Worm (Caenorhabditis elegans): ENCODE measurements around the gene Y43F8C.3.

Gene Y43F8C.3

DNA sequence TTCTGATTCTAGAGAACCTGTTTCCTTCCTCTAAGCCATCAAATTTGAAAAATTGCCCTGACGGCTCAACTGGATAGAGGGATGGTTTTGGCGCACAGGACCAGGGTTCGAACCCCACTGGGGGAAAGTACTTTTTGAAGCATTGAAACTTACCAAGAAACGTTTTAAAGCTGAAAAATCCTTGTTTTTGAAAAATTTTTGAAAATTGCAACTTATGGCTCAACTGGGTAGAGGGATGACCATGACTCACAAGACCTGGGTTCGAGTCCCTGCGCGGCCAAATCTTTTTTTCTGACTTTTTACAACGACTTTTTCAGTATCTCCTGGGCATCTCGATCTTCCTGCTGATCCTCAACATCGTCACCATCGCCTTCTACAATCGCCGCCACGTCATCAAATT lies 48.4 kb upstream of the Y43F8C.3 start:
- peak; percentile 7 for TF ChIP-seq rpc-1 (optimal IDR thresholded peaks at IDR 0.05)
- TF ChIP-seq rpc-1 (tag; optimal IDR thresholded peaks at IDR 0.05), result peak; percentile 64
- peak; percentile 76 for TF ChIP-seq tbp1 (GFP tag; optimal IDR thresholded peaks at IDR 0.05)
- peak; percentile 40 for TF ChIP-seq B0261.1 (tag; optimal IDR thresholded peaks at IDR 0.05)
- no peak for TF ChIP-seq T26A5.8 (tag; optimal IDR thresholded peaks at IDR 0.05)

DNA sequence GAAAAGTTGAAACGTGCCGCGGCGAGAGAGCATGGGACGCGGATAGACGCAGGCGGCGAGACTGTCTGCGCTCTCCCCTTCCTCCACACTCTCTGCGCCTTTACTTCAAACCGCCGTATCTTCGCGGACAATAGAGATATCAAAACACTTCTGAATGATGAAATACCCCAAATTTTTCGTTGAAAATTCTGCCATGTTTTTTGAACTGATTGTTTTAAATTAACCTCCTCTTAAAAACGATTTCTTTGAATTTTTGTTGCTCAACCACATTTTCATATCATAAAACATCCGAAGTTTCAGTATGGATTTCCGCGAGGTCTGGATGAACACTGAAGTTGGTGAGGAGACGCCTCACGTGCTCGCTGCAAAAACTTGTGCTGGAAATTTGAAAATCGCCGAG lies 47.5 kb upstream of the Y43F8C.3 start, which contains the start of gene Y43F8C.11:
Gene Y43F8C.11 (plus strand): TSS at position 301 of the 400 bp plus-strand sequence.
- no peak for TF ChIP-seq ztf-26 (tag; optimal IDR thresholded peaks at IDR 0.05)
- TF ChIP-seq chd-7 (tag; optimal IDR thresholded peaks at IDR 0.05), result no peak
- TF ChIP-seq zfh-2 (GFP tag; conservative IDR thresholded peaks at IDR 0.05), result 0 out of 2 replicates have a peak, but pooled peaks have one; percentile 26
- TF ChIP-seq hmg-1.2 (GFP tag; IDR thresholded peaks at IDR 0.05), result peak; percentile 29

DNA sequence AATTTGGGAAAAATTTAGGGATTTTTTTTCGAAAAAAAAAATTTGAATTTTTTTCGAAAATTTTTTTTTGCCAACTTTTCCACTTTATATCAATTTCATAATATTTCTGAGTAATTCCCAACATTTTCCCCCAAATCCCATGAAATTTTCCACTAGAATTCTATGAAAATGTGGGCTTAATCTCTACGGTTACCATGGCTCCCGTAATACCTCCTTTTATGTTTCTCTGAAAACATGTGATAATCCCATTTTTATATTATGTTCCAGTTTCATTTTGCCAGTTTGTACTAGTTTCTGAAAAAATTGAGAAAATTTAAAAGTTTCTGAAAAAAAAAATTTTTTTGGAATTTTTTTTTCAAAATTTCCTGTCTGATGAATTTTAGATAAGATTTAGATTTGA lies 45.8 kb upstream of the Y43F8C.3 start:
- TF ChIP-seq dox-1 (GFP tag; IDR thresholded peaks at IDR 0.05) (no peak), aptf-3 (GFP tag; IDR thresholded peaks at IDR 0.05) (no peak)

DNA sequence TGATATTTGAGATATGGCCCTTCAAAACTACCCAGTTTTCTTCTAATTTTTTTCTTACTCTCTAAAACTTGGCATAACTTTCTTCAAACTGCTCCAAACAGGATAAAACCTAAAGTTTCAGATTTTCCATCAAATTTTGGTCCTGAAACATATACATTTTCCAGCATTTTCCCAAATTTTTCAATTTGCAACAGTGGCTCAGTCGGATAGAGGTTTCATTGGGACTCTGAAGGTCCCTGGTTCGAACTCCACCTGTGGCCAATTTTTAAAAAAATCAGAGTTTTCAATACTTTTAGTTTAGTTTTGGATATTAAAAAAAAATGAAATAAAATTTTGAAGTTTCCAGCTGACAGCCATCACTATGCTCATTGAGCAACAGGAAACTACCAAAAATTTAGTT lies 45.3 kb upstream of the Y43F8C.3 start:
- TF ChIP-seq rpc-1 (optimal IDR thresholded peaks at IDR 0.05) (peak; percentile 29), rpc-1 (tag; optimal IDR thresholded peaks at IDR 0.05) (peak; percentile 66), F10E7.11 (tag; optimal IDR thresholded peaks at IDR 0.05) (no peak), B0261.1 (tag; optimal IDR thresholded peaks at IDR 0.05) (peak; percentile 35), nfya-1 (tag; optimal IDR thresholded peaks at IDR 0.05; ENCODE audit: borderline replicate concordance, insufficient read depth) (no peak), attf-5 (GFP tag; optimal IDR thresholded peaks at IDR 0.05) (no peak), tbp1 (GFP tag; optimal IDR thresholded peaks at IDR 0.05) (peak; percentile 74)

DNA sequence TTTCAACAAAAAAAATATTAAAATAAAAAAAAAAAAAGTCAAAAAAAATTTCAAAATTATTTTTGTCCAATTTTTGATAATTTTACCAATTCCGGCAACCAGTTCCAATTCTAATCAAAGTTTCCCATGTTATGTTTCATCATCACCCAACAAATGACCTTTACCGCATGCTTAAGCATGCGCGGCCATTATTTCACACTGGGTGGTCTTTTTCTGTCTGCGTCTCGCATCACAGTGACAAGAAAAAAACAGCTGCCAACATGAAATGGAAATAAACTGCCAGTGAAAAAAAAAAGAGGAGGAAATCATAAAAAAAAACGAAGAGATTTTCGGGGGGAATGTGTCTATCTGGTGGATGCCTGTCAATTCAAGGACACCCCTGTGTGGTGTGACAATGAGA lies 43.9 kb upstream of the Y43F8C.3 start:
- TF ChIP-seq hmg-1.2 (GFP tag; IDR thresholded peaks at IDR 0.05) (peak; percentile 26; the same call in 1 of the 2 replicates), egl-18 (GFP tag; IDR thresholded peaks at IDR 0.05) (no peak)

DNA sequence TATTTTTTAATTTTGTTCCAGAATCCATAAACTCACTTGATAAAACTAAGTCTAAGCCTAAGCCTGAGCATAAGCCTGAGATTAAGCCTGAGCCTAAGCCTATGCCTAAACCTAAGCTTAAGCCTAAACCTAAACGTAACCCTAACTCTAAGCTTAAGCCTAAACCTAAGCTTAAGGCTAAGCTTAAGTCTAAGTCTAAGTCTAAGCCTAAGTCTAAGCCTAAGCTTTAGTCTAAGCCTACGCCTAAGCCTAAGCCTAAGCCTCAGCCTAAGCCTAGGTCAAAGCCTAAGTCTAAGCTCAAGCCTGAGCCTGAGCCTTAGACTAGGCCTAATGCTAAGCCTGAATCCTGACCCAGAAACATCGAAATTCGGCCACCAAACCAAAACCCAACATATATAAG lies 42.1 kb upstream of the Y43F8C.3 start:
- TF ChIP-seq nhr-120 (GFP tag; IDR thresholded peaks at IDR 0.05) (no peak), him-1 (tag; optimal IDR thresholded peaks at IDR 0.05) (no peak), aptf-2 (GFP tag; conservative IDR thresholded peaks at IDR 0.05) (no peak), Y56A3A.18 (GFP tag; IDR thresholded peaks at IDR 0.05) (no peak), B0019.2 (GFP tag; conservative IDR thresholded peaks at IDR 0.05) (no peak), nfyb-1 (GFP tag; IDR thresholded peaks at IDR 0.05) (no peak)

DNA sequence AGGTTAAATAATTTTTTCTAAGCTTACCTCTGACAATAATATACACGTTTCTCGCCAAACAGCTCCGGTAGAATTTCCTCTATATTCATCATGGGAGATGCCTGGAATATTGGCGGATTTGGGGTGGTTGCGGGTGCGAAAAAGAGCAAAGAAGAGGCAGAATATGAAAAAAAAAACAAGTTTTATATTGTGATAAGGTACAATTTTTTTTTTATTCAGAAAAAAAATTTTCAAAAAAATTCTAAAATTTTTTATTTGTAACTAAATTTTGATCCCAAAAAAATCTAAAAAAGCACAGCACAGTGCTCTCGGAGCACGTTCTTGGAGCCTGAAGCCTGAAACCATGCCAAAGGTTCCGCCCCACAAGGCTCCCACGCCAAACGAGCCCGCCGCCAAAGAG lies 32.7 kb upstream of the Y43F8C.3 start, which contains the start of gene dmd-3:
Gene dmd-3 (minus strand): TSS at position 101 of the 400 bp plus-strand sequence.
- TF ChIP-seq mcd-1 (GFP tag; IDR thresholded peaks at IDR 0.05), result no peak
- TF ChIP-seq nfyb-1 (GFP tag; IDR thresholded peaks at IDR 0.05), result no peak
- TF ChIP-seq F49E8.2 (tag; optimal IDR thresholded peaks at IDR 0.05; ENCODE audit: insufficient read depth), result no peak
- TF ChIP-seq dpl-1 (GFP tag; optimal IDR thresholded peaks at IDR 0.05), result no peak
- TF ChIP-seq F57A8.1 (GFP tag; optimal IDR thresholded peaks at IDR 0.05), result no peak
- no peak for TF ChIP-seq rpc-1 (optimal IDR thresholded peaks at IDR 0.05)
- TF ChIP-seq rpc-1 (tag; optimal IDR thresholded peaks at IDR 0.05), result peak; percentile 3

DNA sequence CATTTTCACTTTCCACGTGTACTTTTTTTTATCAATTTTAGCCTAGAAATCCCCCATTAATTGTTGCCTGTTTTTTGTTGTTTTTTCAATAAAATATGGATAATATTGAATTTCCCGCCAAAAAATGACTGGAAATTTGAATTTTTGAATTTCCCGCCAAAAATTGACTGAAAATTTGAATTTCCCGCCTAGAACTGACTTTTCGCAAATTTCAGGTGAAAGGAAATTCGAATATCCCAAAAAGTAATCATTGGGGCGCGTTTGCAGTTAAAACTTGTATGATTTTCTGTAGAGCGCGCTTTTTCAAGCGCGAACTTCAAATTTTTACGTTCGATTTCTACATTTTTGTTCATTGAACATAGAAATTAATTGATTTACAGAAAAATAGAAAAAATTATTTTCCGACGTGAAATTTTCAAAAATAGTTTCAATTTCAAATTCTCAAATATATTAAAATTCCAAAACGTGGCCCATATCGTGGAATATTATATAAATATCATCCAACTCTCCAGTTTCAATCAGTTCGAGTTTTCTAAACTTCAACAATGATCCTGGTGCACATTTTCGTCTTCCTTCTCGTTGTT lies 23.2 kb upstream of the Y43F8C.3 start, which contains the start of gene Y43F8C.9:
Gene Y43F8C.9 (plus strand): TSS at position 534 of the 584 bp plus-strand sequence.
- peak; percentile 66 for TF ChIP-seq lin-54 (GFP tag; optimal IDR thresholded peaks at IDR 0.05)
- no peak for TF ChIP-seq Y53G8AR.9 (GFP tag; conservative IDR thresholded peaks at IDR 0.05)
- no peak for TF ChIP-seq madf-10 (tag; optimal IDR thresholded peaks at IDR 0.05)
- peak; percentile 29 for TF ChIP-seq F49E8.2 (tag; optimal IDR thresholded peaks at IDR 0.05; ENCODE audit: insufficient read depth)
- TF ChIP-seq ceh-91 (GFP tag; IDR thresholded peaks at IDR 0.05), result 0 out of 2 replicates have a peak, but pooled peaks have one; percentile 20
- TF ChIP-seq D2030.7 (GFP tag; IDR thresholded peaks at IDR 0.05), result 0 out of 2 replicates have a peak, but pooled peaks have one; percentile 20
- TF ChIP-seq nfya-1 (tag; optimal IDR thresholded peaks at IDR 0.05; ENCODE audit: borderline replicate concordance, insufficient read depth), result no peak
- peak; percentile 57; the same call in 1 of the 2 replicates for TF ChIP-seq madf-6 (GFP tag; IDR thresholded peaks at IDR 0.05)
- peak; percentile 46 for TF ChIP-seq madf-8 (GFP tag; conservative IDR thresholded peaks at IDR 0.05)
- TF ChIP-seq xnd-1 (tag; optimal IDR thresholded peaks at IDR 0.05), result peak; percentile 5
- peak; percentile 69 for TF ChIP-seq efl-1 (GFP tag; optimal IDR thresholded peaks at IDR 0.05)
- TF ChIP-seq dpl-1 (GFP tag; optimal IDR thresholded peaks at IDR 0.05), result peak; percentile 6
- TF ChIP-seq lsl-1 (GFP tag; optimal IDR thresholded peaks at IDR 0.05), result peak; percentile 22
